Worm (Caenorhabditis elegans) whole organism, mixed stage, embryonic: ENCODE data around the gene T16A9.3.

ENCODE experiments used
- blmp-1 ChIP-seq: fragments of 150-350 bp; optimal IDR thresholded peaks from 2 replicates; lab custom pipeline; 2014; ENCODE audit warnings: missing biosample characterization, missing genetic modification characterization
- ceh-83 ChIP-seq: fragments of 200-800 bp; sonication (Bioruptor generic); optimal IDR thresholded peaks from 2 replicates; lab custom pipeline; 2018; ENCODE audit warnings: mild to moderate bottlenecking, missing genetic modification characterization, missing compliant biosample characterization
- elt-1 ChIP-seq: sonication (generic microtip); optimal IDR thresholded peaks from 2 replicates; lab custom pipeline; 2017; ENCODE audit warnings: missing genetic modification characterization, mild to moderate bottlenecking, missing compliant biosample characterization, antibody characterized with exemption, moderate library complexity, borderline replicate concordance; ENCODE audit not compliant: insufficient read depth
- lin-13 ChIP-seq: fragments of 150-350 bp; optimal IDR thresholded peaks from 2 replicates; lab custom pipeline; 2014; ENCODE audit warnings: missing biosample characterization, missing genetic modification characterization
- lin-32 ChIP-seq: fragments of 200-800 bp; sonication (Bioruptor generic); optimal IDR thresholded peaks from 2 replicates; lab custom pipeline; 2018; ENCODE audit warnings: mild to moderate bottlenecking, missing genetic modification characterization, missing compliant biosample characterization
- lsy-2 ChIP-seq: fragments of 150-350 bp; optimal IDR thresholded peaks from 2 replicates; lab custom pipeline; 2014; ENCODE audit warnings: missing biosample characterization, missing genetic modification characterization
- mab-5 ChIP-seq: fragments of 150-350 bp; optimal IDR thresholded peaks from 2 replicates; lab custom pipeline; 2014; ENCODE audit warnings: missing biosample characterization, missing genetic modification characterization
- mep-1 ChIP-seq: fragments of 150-350 bp; optimal IDR thresholded peaks from 2 replicates; lab custom pipeline; 2017; ENCODE audit warnings: missing biosample characterization, missing genetic modification reagents, missing genetic modification characterization, inconsistent platforms
- nhr-12 ChIP-seq: fragments of 150-350 bp; optimal IDR thresholded peaks from 2 replicates; lab custom pipeline; 2014; ENCODE audit warnings: missing biosample characterization, missing genetic modification characterization
- unc-39 ChIP-seq: fragments of 150-350 bp; optimal IDR thresholded peaks from 2 replicates; lab custom pipeline; 2014; ENCODE audit warnings: missing biosample characterization, missing genetic modification characterization
- unc-62 ChIP-seq: fragments of 150-350 bp; optimal IDR thresholded peaks from 2 replicates; lab custom pipeline; 2014; ENCODE audit warnings: missing biosample characterization, missing genetic modification reagents, missing genetic modification characterization
- zip-8 ChIP-seq: fragments of 150-350 bp; optimal IDR thresholded peaks from 2 replicates; lab custom pipeline; 2014; ENCODE audit warnings: missing biosample characterization, missing genetic modification characterization

- no peak for TF ChIP-seq lin-13 (tag; lab: Kevin White, UChicago)
- no peak for TF ChIP-seq lsy-2 (tag; lab: Kevin White, UChicago)
- TF ChIP-seq nhr-12 (tag; lab: Kevin White, UChicago): no peak
- no peak for TF ChIP-seq elt-1
- TF ChIP-seq mab-5 (tag; lab: Kevin White, UChicago): no peak
- TF ChIP-seq blmp-1 (tag; lab: Kevin White, UChicago): no peak
- TF ChIP-seq zip-8 (tag; lab: Kevin White, UChicago): no peak
- TF ChIP-seq mep-1: peak; percentile 11
- no peak for TF ChIP-seq lin-32 (GFP tag; lab: Kevin White, UChicago)
- peak; percentile 46 for TF ChIP-seq unc-62
- TF ChIP-seq unc-39 (tag; lab: Kevin White, UChicago): no peak
- no peak for TF ChIP-seq ceh-83 (GFP tag; lab: Kevin White, UChicago)
These were observed 5.2 kb upstream of the T16A9.3 start for ce11 chrV:14200086-14200485.
